Fruit fly (Drosophila melanogaster): ENCODE measurements around the gene Ing3.

The Ing3 gene

dm6 chrX:18663362-18663761 lies 10.5 kb upstream of the Ing3 start:
- no peak for TF ChIP-seq fd96Ca (GFP tag; IDR thresholded peaks at IDR 0.05)
- TF ChIP-seq Pif1B (GFP tag; optimal IDR thresholded peaks at IDR 0.05) = no peak
- peak; percentile 54 for TF ChIP-seq CG8301 (tag; optimal IDR thresholded peaks at IDR 0.05)
- TF ChIP-seq Pif1A (GFP tag; optimal IDR thresholded peaks at IDR 0.05) = no peak
- TF ChIP-seq CG32121 (GFP tag; IDR thresholded peaks at IDR 0.05) = no peak
- TF ChIP-seq Snoo (tag; optimal IDR thresholded peaks at IDR 0.05) = no peak
- TF ChIP-seq gl (tag; optimal IDR thresholded peaks at IDR 0.05) = no peak
- TF ChIP-seq CG34367 (tag; optimal IDR thresholded peaks at IDR 0.05) = no peak
- no peak for TF ChIP-seq CG12605 (GFP tag; IDR thresholded peaks at IDR 0.05)

- no peak for TF ChIP-seq CG8159 (tag; optimal IDR thresholded peaks at IDR 0.05)
Measured at dm6 chrX:18662053-18662452, 9.2 kb upstream of the Ing3 start, which contains the start of gene CG6696. Gene CG6696, minus strand, starts transcription at chrX:18662153.

- TF ChIP-seq Ets98B (GFP tag; IDR thresholded peaks at IDR 0.05) (no peak), Pif1A (GFP tag; optimal IDR thresholded peaks at IDR 0.05) (no peak), EcR (GFP tag; optimal IDR thresholded peaks at IDR 0.05) (peak; percentile 4), CG8301 (tag; optimal IDR thresholded peaks at IDR 0.05) (no peak), gl (tag; optimal IDR thresholded peaks at IDR 0.05) (no peak), CG12605 (GFP tag; IDR thresholded peaks at IDR 0.05) (0 out of 2 replicates have a peak, but pooled peaks have one; percentile 10), Pif1B (GFP tag; optimal IDR thresholded peaks at IDR 0.05) (no peak), D1 (tag; optimal IDR thresholded peaks at IDR 0.05) (no peak), Snoo (tag; optimal IDR thresholded peaks at IDR 0.05) (no peak), CG4496 (GFP tag; IDR thresholded peaks at IDR 0.05) (peak; percentile 28; the same call in 1 of the 3 replicates), fd96Ca (GFP tag; IDR thresholded peaks at IDR 0.05) (no peak), CG14655 (GFP tag; optimal IDR thresholded peaks at IDR 0.05) (no peak), CG32121 (GFP tag; IDR thresholded peaks at IDR 0.05) (no peak), CG15710 (tag; optimal IDR thresholded peaks at IDR 0.05) (no peak), CG17806 (tag; optimal IDR thresholded peaks at IDR 0.05) (no peak), CG9948 (tag; optimal IDR thresholded peaks at IDR 0.05) (no peak), CG8159 (tag; optimal IDR thresholded peaks at IDR 0.05) (peak; percentile 22), rn (GFP tag; IDR thresholded peaks at IDR 0.05) (no peak), CG13204 (GFP tag; optimal IDR thresholded peaks at IDR 0.05) (no peak), CG10348 (GFP tag; IDR thresholded peaks at IDR 0.05) (no peak)
Measured at dm6 chrX:18657502-18657947, 4.6 kb upstream of the Ing3 start, which contains the start of gene fu. Gene fu, plus strand, starts transcription at chrX:18657755.

DNA sequence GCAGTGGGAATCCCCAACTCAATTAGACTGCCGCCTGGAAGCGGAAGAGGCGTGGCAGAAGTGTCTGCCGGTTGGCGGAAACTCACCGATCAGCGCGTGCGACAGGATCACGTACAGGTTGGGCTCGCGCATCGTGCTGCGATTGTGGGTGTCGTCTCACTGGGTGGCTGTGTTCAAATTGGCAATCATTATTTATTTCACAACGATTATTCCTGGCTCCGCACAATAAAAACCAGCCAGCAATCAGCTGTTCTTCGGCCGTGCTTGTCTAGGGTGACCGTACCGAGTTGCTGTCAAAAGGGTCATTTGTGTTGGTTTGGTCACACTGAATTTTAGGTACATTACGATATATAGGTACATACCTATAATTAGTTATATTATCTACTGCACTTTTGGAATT lies 4.1 kb upstream of the Ing3 start, which contains the start of gene CG6659:
Gene CG6659, minus strand, starts transcription at position 275 of the 400 bp plus-strand sequence.
- TF ChIP-seq CG4496 (GFP tag; IDR thresholded peaks at IDR 0.05) (no peak), fd96Ca (GFP tag; IDR thresholded peaks at IDR 0.05) (no peak), Pif1A (GFP tag; optimal IDR thresholded peaks at IDR 0.05) (no peak), D1 (tag; optimal IDR thresholded peaks at IDR 0.05) (no peak), gl (tag; optimal IDR thresholded peaks at IDR 0.05) (no peak), CG17806 (tag; optimal IDR thresholded peaks at IDR 0.05) (no peak), rn (GFP tag; IDR thresholded peaks at IDR 0.05) (no peak), CG9948 (tag; optimal IDR thresholded peaks at IDR 0.05) (no peak), CG13204 (GFP tag; optimal IDR thresholded peaks at IDR 0.05) (no peak), CG15710 (tag; optimal IDR thresholded peaks at IDR 0.05) (no peak), Ets98B (GFP tag; IDR thresholded peaks at IDR 0.05) (no peak), Pif1B (GFP tag; optimal IDR thresholded peaks at IDR 0.05) (no peak), EcR (GFP tag; optimal IDR thresholded peaks at IDR 0.05) (no peak), CG8301 (tag; optimal IDR thresholded peaks at IDR 0.05) (no peak)

DNA sequence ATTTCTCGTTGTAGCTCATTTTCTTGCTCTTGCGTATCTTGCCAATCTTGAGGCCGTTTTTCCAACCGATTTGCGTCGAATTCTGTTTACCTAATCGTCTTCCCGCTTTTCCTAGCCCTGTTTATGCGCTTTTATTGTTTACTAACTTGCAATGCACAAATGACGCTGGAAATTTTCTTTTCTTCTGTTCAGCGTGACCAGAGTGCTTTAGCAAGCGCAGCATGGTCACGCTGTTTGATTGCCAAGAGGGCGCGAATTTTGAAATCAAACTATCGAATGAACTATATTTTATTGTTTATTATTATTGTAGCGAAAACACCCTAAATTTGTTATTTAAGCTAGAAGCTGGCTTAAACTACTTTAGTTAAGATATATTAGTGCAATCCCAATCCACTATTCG lies 2.6 kb downstream of the Ing3 start, which contains the start of gene Hou:
Gene Hou, minus strand, starts transcription at position 193 of the 400 bp plus-strand sequence.
- no peak for TF ChIP-seq rn (GFP tag; IDR thresholded peaks at IDR 0.05)
- TF ChIP-seq EcR (GFP tag; optimal IDR thresholded peaks at IDR 0.05) = no peak
- TF ChIP-seq Pif1A (GFP tag; optimal IDR thresholded peaks at IDR 0.05) = no peak

DNA sequence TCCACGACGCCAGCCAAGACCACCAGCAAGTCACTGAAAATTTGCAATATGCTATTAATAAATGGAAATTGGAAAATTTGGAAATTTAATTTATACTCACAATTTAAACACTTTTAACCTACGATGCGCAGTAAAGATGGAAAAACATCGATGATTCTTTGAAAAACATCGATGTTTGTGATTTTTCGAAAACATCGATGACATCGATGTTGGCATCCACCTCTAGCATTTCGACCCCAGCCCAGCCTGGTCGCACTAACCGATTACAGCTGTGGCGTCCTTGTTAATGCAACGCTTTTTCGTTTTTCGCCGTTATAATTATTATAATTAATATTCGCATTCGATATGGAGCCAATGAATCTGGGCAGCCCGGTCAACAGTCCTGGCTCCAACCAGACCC lies 4.9 kb downstream of the Ing3 start, which contains the start of gene Nup35:
Gene Nup35, plus strand, starts transcription at position 222 of the 400 bp plus-strand sequence.
- TF ChIP-seq fd96Ca (GFP tag; IDR thresholded peaks at IDR 0.05) (no peak), CG34367 (tag; optimal IDR thresholded peaks at IDR 0.05) (no peak), Pif1A (GFP tag; optimal IDR thresholded peaks at IDR 0.05) (no peak), CG4496 (GFP tag; IDR thresholded peaks at IDR 0.05) (no peak), CG17806 (tag; optimal IDR thresholded peaks at IDR 0.05) (no peak), Pif1B (GFP tag; optimal IDR thresholded peaks at IDR 0.05) (no peak), CG9948 (tag; optimal IDR thresholded peaks at IDR 0.05) (no peak), CG32121 (GFP tag; IDR thresholded peaks at IDR 0.05) (no peak), CG13204 (GFP tag; optimal IDR thresholded peaks at IDR 0.05) (no peak), Ets98B (GFP tag; IDR thresholded peaks at IDR 0.05) (no peak), CG8301 (tag; optimal IDR thresholded peaks at IDR 0.05) (no peak), Snoo (tag; optimal IDR thresholded peaks at IDR 0.05) (no peak), CG12605 (GFP tag; IDR thresholded peaks at IDR 0.05) (no peak), gl (tag; optimal IDR thresholded peaks at IDR 0.05) (no peak), CG14655 (GFP tag; optimal IDR thresholded peaks at IDR 0.05) (no peak), CG15710 (tag; optimal IDR thresholded peaks at IDR 0.05) (no peak)
